Fruit fly (Drosophila melanogaster) whole organism, prepupa: ENCODE data around the gene Tis11.

ENCODE experiments used
- CG6854 ChIP-seq: fragments of 200-800 bp; sonication (Bioruptor generic); optimal IDR thresholded peaks from 2 replicates; lab custom pipeline; 2017; ENCODE audit warnings: missing biosample characterization, mild to moderate bottlenecking, missing genetic modification characterization
- Gug ChIP-seq: fragments of 200-800 bp; sonication (Bioruptor generic); IDR thresholded peaks from 2 replicates; pipeline ENCODE4 v1.3.6; 2022; ENCODE audit warnings: missing biosample characterization, missing genetic modification characterization
- Hr39 ChIP-seq: fragments of 200-800 bp; sonication (Bioruptor generic); optimal IDR thresholded peaks from 2 replicates; lab custom pipeline; 2016; ENCODE audit warnings: missing biosample characterization, missing genetic modification characterization
- achi ChIP-seq: fragments of 200-800 bp; sonication (Bioruptor generic); optimal IDR thresholded peaks from 3 replicates; lab custom pipeline; 2016; ENCODE audit warnings: missing biosample characterization, missing genetic modification characterization
- vri ChIP-seq: fragments of 200-800 bp; sonication (Bioruptor generic); optimal IDR thresholded peaks from 3 replicates; lab custom pipeline; 2016; ENCODE audit warnings: missing biosample characterization, mild to moderate bottlenecking, missing genetic modification characterization

DNA sequence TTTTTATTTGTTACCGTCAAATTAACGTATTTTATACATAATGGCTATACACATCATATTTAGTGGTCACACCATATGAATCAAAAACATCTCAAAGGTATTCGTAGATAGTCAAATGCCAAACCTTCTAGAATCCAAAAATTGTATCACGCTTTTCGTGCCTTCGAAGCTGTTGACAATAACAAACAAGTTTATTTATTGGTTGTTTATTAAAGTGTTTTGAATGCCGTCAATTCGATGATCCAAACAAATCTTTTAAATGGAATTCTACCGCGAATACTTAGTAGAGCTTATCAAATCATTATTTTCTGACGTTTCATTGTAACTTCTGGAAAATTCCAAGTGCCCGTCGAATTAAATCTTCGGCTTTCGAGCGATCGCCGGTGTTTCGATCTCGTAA lies 7.8 kb downstream of the Tis11 start:
- TF ChIP-seq vri (no peak), Hr39 (GFP tag; lab: Kevin White, UChicago) (no peak), achi (GFP tag; lab: Kevin White, UChicago) (no peak), Gug (no peak), CG6854 (GFP tag; lab: Kevin White, UChicago) (no peak)
